Fruit fly (Drosophila melanogaster): ENCODE measurements around the gene Ag5r2.

DNA sequence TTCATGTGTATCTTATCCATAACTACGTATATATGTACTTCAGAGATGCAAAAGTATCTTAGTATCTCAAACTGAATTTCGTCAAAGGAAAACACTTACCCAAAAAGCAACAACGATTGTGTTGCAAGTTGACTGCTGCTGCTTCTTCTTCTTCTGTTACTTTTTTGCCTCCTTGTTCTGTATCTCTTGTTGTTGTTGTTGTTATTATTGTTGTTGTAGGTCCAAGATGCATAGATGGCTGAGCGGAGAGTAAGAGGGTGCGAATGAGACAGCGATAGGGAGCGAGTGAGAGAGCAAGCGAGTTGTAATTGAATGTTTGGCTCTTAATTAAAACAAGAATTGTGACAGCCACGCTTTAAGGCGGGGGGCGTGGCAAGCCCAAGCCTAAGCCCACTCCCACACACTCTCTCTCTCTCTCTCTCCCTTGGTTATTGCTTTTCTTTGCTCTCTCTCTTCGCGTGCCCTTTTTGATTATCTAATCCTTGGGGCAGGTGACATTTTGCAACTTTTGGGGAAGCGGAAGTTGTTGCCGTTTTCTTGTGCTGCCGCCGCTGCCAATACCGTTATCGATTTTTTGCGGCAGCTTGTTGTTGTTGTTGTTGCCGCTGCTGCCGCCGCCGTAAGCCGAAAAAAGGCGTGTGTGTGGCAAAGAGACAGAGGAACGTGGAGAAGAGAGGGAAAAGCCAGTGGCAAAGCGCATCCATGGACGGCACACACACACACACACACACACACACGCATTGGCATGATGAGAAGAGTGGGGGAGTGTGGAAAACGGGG lies 41.0 kb upstream of the Ag5r2 start:
- TF ChIP-seq Snoo (tag; optimal IDR thresholded peaks at IDR 0.05) (no peak), D1 (tag; optimal IDR thresholded peaks at IDR 0.05) (no peak), rn (GFP tag; IDR thresholded peaks at IDR 0.05) (no peak), CG34367 (tag; optimal IDR thresholded peaks at IDR 0.05) (no peak), fd96Ca (GFP tag; IDR thresholded peaks at IDR 0.05) (no peak)
